Worm (Caenorhabditis elegans): ENCODE data around the gene ipla-2.
A peak's percentile ranks its signal among the peaks of the same experiment; 100 is the strongest.

The ipla-2 gene

ce11 chrX:9842102-9842501 lies 4.3 kb upstream of the ipla-2 start:
- TF ChIP-seq cog-1 (tag; optimal IDR thresholded peaks at IDR 0.05), result no peak
- no peak for TF ChIP-seq ztf-29 (GFP tag; IDR thresholded peaks at IDR 0.05)
- no peak for TF ChIP-seq ztf-23 (GFP tag; IDR thresholded peaks at IDR 0.05)
- no peak for TF ChIP-seq flt-1 (GFP tag; IDR thresholded peaks at IDR 0.05)
- no peak for TF ChIP-seq tab-1 (GFP tag; IDR thresholded peaks at IDR 0.05)
- no peak for TF ChIP-seq klf-2 (GFP tag; conservative IDR thresholded peaks at IDR 0.05)
- no peak for TF ChIP-seq med-1 (GFP tag; optimal IDR thresholded peaks at IDR 0.05; ENCODE audit: insufficient read depth)
- no peak for TF ChIP-seq ref-1 (GFP tag; conservative IDR thresholded peaks at IDR 0.05)
- TF ChIP-seq T22C8.4 (GFP tag; IDR thresholded peaks at IDR 0.05), result no peak

- TF ChIP-seq klf-2 (GFP tag; conservative IDR thresholded peaks at IDR 0.05), result no peak
These were observed 3.0 kb upstream of the ipla-2 start for ce11 chrX:9840864-9841263.

ce11 chrX:9832370-9832769 lies 5.5 kb downstream of the ipla-2 start:
- no peak for TF ChIP-seq tab-1 (GFP tag; IDR thresholded peaks at IDR 0.05)
- TF ChIP-seq ztf-23 (GFP tag; IDR thresholded peaks at IDR 0.05), result no peak
- no peak for TF ChIP-seq klf-2 (GFP tag; conservative IDR thresholded peaks at IDR 0.05)
- TF ChIP-seq flt-1 (GFP tag; IDR thresholded peaks at IDR 0.05), result no peak
- TF ChIP-seq T22C8.4 (GFP tag; IDR thresholded peaks at IDR 0.05), result no peak

ce11 chrX:9831215-9831614 lies 6.6 kb downstream of the ipla-2 start, which contains the start of gene rrc-1:
Gene rrc-1 (minus strand): TSS chrX:9831288.
- TF ChIP-seq tab-1 (GFP tag; IDR thresholded peaks at IDR 0.05) (no peak), ref-1 (GFP tag; conservative IDR thresholded peaks at IDR 0.05) (no peak), ztf-29 (GFP tag; IDR thresholded peaks at IDR 0.05) (no peak), T22C8.4 (GFP tag; IDR thresholded peaks at IDR 0.05) (no peak), flt-1 (GFP tag; IDR thresholded peaks at IDR 0.05) (no peak), ztf-23 (GFP tag; IDR thresholded peaks at IDR 0.05) (no peak), med-1 (GFP tag; optimal IDR thresholded peaks at IDR 0.05; ENCODE audit: insufficient read depth) (no peak), klf-2 (GFP tag; conservative IDR thresholded peaks at IDR 0.05) (no peak), cog-1 (tag; optimal IDR thresholded peaks at IDR 0.05) (no peak)

ce11 chrX:9822606-9823264 lies 15.1 kb downstream of the ipla-2 start:
- no peak for TF ChIP-seq ztf-29 (GFP tag; IDR thresholded peaks at IDR 0.05)
- peak; percentile 44; the same call in 1 of the 2 replicates for TF ChIP-seq T22C8.4 (GFP tag; IDR thresholded peaks at IDR 0.05)
- no peak for TF ChIP-seq tab-1 (GFP tag; IDR thresholded peaks at IDR 0.05)
- no peak for TF ChIP-seq ztf-23 (GFP tag; IDR thresholded peaks at IDR 0.05)
- no peak for TF ChIP-seq ref-1 (GFP tag; conservative IDR thresholded peaks at IDR 0.05)
- no peak for TF ChIP-seq cog-1 (tag; optimal IDR thresholded peaks at IDR 0.05)
- no peak for TF ChIP-seq klf-2 (GFP tag; conservative IDR thresholded peaks at IDR 0.05)
- no peak for TF ChIP-seq med-1 (GFP tag; optimal IDR thresholded peaks at IDR 0.05; ENCODE audit: insufficient read depth)

ce11 chrX:9822173-9822572 lies 15.7 kb downstream of the ipla-2 start, which contains the start of gene dpy-22:
Gene dpy-22 (minus strand): TSS chrX:9822273.
- TF ChIP-seq flt-1 (GFP tag; IDR thresholded peaks at IDR 0.05), result no peak
- TF ChIP-seq klf-2 (GFP tag; conservative IDR thresholded peaks at IDR 0.05), result no peak
- TF ChIP-seq ref-1 (GFP tag; conservative IDR thresholded peaks at IDR 0.05), result no peak
- TF ChIP-seq T22C8.4 (GFP tag; IDR thresholded peaks at IDR 0.05), result no peak
- TF ChIP-seq ztf-23 (GFP tag; IDR thresholded peaks at IDR 0.05), result no peak
- no peak for TF ChIP-seq ztf-29 (GFP tag; IDR thresholded peaks at IDR 0.05)
- TF ChIP-seq tab-1 (GFP tag; IDR thresholded peaks at IDR 0.05), result no peak
- no peak for TF ChIP-seq cog-1 (tag; optimal IDR thresholded peaks at IDR 0.05)
- no peak for TF ChIP-seq med-1 (GFP tag; optimal IDR thresholded peaks at IDR 0.05; ENCODE audit: insufficient read depth)

- TF ChIP-seq klf-2 (GFP tag; conservative IDR thresholded peaks at IDR 0.05) (no peak), med-1 (GFP tag; optimal IDR thresholded peaks at IDR 0.05; ENCODE audit: insufficient read depth) (no peak), tab-1 (GFP tag; IDR thresholded peaks at IDR 0.05) (no peak), flt-1 (GFP tag; IDR thresholded peaks at IDR 0.05) (no peak), ztf-23 (GFP tag; IDR thresholded peaks at IDR 0.05) (no peak)
These were observed 23.6 kb downstream of the ipla-2 start for ce11 chrX:9814132-9814811.

- TF ChIP-seq ztf-29 (GFP tag; IDR thresholded peaks at IDR 0.05) (0 out of 2 replicates have a peak, but pooled peaks have one; percentile 35), flt-1 (GFP tag; IDR thresholded peaks at IDR 0.05) (no peak)
These were observed 30.3 kb downstream of the ipla-2 start, which contains the start of gene lgc-47 for ce11 chrX:9807377-9808048. Gene lgc-47 (minus strand): TSS chrX:9807662.

ce11 chrX:9805426-9805825 lies 32.4 kb downstream of the ipla-2 start:
- TF ChIP-seq med-1 (GFP tag; optimal IDR thresholded peaks at IDR 0.05; ENCODE audit: insufficient read depth), result no peak
- no peak for TF ChIP-seq T22C8.4 (GFP tag; IDR thresholded peaks at IDR 0.05)

ce11 chrX:9804735-9805134 lies 33.1 kb downstream of the ipla-2 start:
- TF ChIP-seq ref-1 (GFP tag; conservative IDR thresholded peaks at IDR 0.05) (no peak), cog-1 (tag; optimal IDR thresholded peaks at IDR 0.05) (no peak), ztf-23 (GFP tag; IDR thresholded peaks at IDR 0.05) (no peak), flt-1 (GFP tag; IDR thresholded peaks at IDR 0.05) (no peak), tab-1 (GFP tag; IDR thresholded peaks at IDR 0.05) (no peak), med-1 (GFP tag; optimal IDR thresholded peaks at IDR 0.05; ENCODE audit: insufficient read depth) (no peak), klf-2 (GFP tag; conservative IDR thresholded peaks at IDR 0.05) (no peak), ztf-29 (GFP tag; IDR thresholded peaks at IDR 0.05) (no peak), T22C8.4 (GFP tag; IDR thresholded peaks at IDR 0.05) (no peak)

Data from whole organism, midembryonic.